Worm (Caenorhabditis elegans) whole organism, early embryonic: ENCODE data around the gene K09A11.1.

Source experiments
- ama-1 ChIP-seq: fragments of 150-350 bp; optimal IDR thresholded peaks from 2 replicates; lab custom pipeline; 2014
- ets-7 ChIP-seq: sonication (generic microtip); optimal IDR thresholded peaks from 2 replicates; lab custom pipeline; 2016; ENCODE audit warnings: missing genotype, missing genetic modification characterization, missing compliant biosample characterization
- flt-1 ChIP-seq: fragments of 200-800 bp; sonication (Bioruptor generic); IDR thresholded peaks from 2 replicates; pipeline ENCODE4 v1.3.6; 2022; ENCODE audit warnings: missing genetic modification characterization, missing compliant biosample characterization
- hmg-4 ChIP-seq: fragments of 200-800 bp; sonication (Bioruptor generic); optimal IDR thresholded peaks from 2 replicates; lab custom pipeline; 2018; ENCODE audit warnings: mild to moderate bottlenecking, missing genetic modification characterization, missing compliant biosample characterization
- pes-1 ChIP-seq: fragments of 200-800 bp; sonication (Bioruptor generic); IDR thresholded peaks from 2 replicates; pipeline ENCODE4 v1.3.6; 2022; ENCODE audit warnings: missing genetic modification reagents, missing genetic modification characterization, missing compliant biosample characterization
- tra-4 ChIP-seq: sonication (generic microtip); optimal IDR thresholded peaks from 2 replicates; lab custom pipeline; 2017; ENCODE audit warnings: missing genetic modification characterization, missing compliant biosample characterization

DNA sequence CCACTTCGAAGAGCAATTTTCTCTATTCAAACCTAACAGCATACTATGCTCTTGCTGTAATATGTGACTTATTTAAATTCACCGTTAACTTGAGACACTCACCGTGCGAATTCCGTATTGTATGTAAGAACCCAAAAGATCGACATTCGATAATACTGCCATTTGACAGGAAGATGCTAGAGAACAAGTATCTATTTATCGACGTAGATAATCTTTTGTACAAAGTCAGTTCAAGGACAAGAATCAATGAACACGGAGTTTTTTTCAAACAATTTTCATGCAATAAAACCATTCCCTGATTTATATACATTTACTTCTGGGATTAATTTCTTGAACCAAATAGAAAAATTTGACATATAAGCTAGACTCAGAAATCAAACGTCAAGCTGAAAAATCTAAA, 14.0 kb upstream of the K09A11.1 start, which contains the start of gene K08H2.7:
- TF ChIP-seq tra-4 (tag; lab: Kevin White, UChicago) (no peak), hmg-4 (GFP tag; lab: Kevin White, UChicago) (no peak), flt-1 (GFP tag; lab: Robert Waterston, UW) (no peak), ama-1 (lab: Kevin White, UChicago) (no peak), ets-7 (no peak), pes-1 (no peak)
